Worm (Caenorhabditis elegans) whole organism, L1 larva: Measurements from ENCODE around the gene C14E2.3.

Experiments
- C16A3.4 ChIP-seq: fragments of 150-350 bp; optimal IDR thresholded peaks from 2 replicates; lab custom pipeline; 2014; ENCODE audit warnings: missing biosample characterization, missing genetic modification characterization
- Y116A8C.19 ChIP-seq: sonication (generic microtip); optimal IDR thresholded peaks from 2 replicates; lab custom pipeline; 2016; ENCODE audit warnings: missing compliant biosample characterization, missing genetic modification characterization, borderline replicate concordance
- aly-2 ChIP-seq: fragments of 150-350 bp; optimal IDR thresholded peaks from 2 replicates; lab custom pipeline; 2014; ENCODE audit warnings: missing biosample characterization, missing genetic modification characterization
- blmp-1 ChIP-seq: fragments of 150-350 bp; optimal IDR thresholded peaks from 2 replicates; lab custom pipeline; 2014; ENCODE audit warnings: missing biosample characterization, missing genetic modification characterization
- ceh-63 ChIP-seq: fragments of 200-800 bp; sonication (Bioruptor generic); optimal IDR thresholded peaks from 2 replicates; lab custom pipeline; 2018; ENCODE audit warnings: mild to moderate bottlenecking, missing genetic modification characterization, missing compliant biosample characterization
- ceh-88 ChIP-seq: fragments of 200-800 bp; sonication (Bioruptor generic); IDR thresholded peaks from 2 replicates; pipeline ENCODE4 v1.3.6; 2022; ENCODE audit warnings: missing genetic modification characterization, missing compliant biosample characterization
- ceh-90 ChIP-seq: sonication (generic microtip); optimal IDR thresholded peaks from 2 replicates; lab custom pipeline; 2016; ENCODE audit warnings: missing genetic modification characterization, missing compliant biosample characterization
- dsc-1 ChIP-seq: sonication (generic microtip); optimal IDR thresholded peaks from 2 replicates; lab custom pipeline; 2016; ENCODE audit warnings: mild to moderate bottlenecking, missing genetic modification characterization, missing compliant biosample characterization
- efl-1 ChIP-seq, 4 experiments: fragments of 150-350 bp; optimal IDR thresholded peaks in 3 of 4; peaks in 1 of 4; 1 replicate in 1 of 4; 2 replicates in 3 of 4; lab custom pipeline; 2014; ENCODE audit warnings: missing biosample characterization in 2 of 4, missing genetic modification characterization in 2 of 4, missing genetic modification reagents in 2 of 4
- efl-3 ChIP-seq: fragments of 200-800 bp; sonication (Bioruptor generic); optimal IDR thresholded peaks from 2 replicates; lab custom pipeline; 2018; ENCODE audit warnings: mild to moderate bottlenecking, missing genetic modification characterization, missing compliant biosample characterization
- egl-27 ChIP-seq, 2 experiments: fragments of 150-350 bp in 1 of 2; sonication (generic microtip); optimal IDR thresholded peaks; 3 replicates each; lab custom pipeline; 2017 to 2018; ENCODE audit warnings: missing biosample characterization in 2 of 2, missing genetic modification characterization in 2 of 2, missing genetic modification reagents in 2 of 2
- fkh-4 ChIP-seq: sonication (generic microtip); optimal IDR thresholded peaks from 2 replicates; lab custom pipeline; 2016; ENCODE audit warnings: missing compliant biosample characterization, missing genetic modification characterization, borderline replicate concordance
- fkh-8 ChIP-seq: sonication (generic microtip); optimal IDR thresholded peaks from 2 replicates; lab custom pipeline; 2016; ENCODE audit warnings: mild to moderate bottlenecking, missing genetic modification characterization, missing compliant biosample characterization
- fos-1 ChIP-seq: fragments of 150-350 bp; optimal IDR thresholded peaks from 2 replicates; lab custom pipeline; 2014; ENCODE audit warnings: missing biosample characterization, missing genetic modification characterization
- grh-1 ChIP-seq: fragments of 200-800 bp; sonication (Bioruptor generic); IDR thresholded peaks from 2 replicates; pipeline ENCODE4 v1.3.6; 2022; ENCODE audit warnings: missing genetic modification reagents, missing genetic modification characterization, missing compliant biosample characterization
- hlh-17 ChIP-seq: fragments of 200-800 bp; sonication (Bioruptor generic); optimal IDR thresholded peaks from 2 replicates; lab custom pipeline; 2018; ENCODE audit warnings: missing genetic modification characterization, mild to moderate bottlenecking, missing compliant biosample characterization, moderate library complexity, borderline replicate concordance
- hpl-2 ChIP-seq: fragments of 150-350 bp; optimal IDR thresholded peaks from 2 replicates; lab custom pipeline; 2014; ENCODE audit warnings: missing biosample characterization, missing genetic modification reagents, missing genetic modification characterization
- jun-1 ChIP-seq: fragments of 150-350 bp; optimal IDR thresholded peaks from 2 replicates; lab custom pipeline; 2014; ENCODE audit warnings: missing biosample characterization, missing genetic modification reagents, missing genetic modification characterization
- lin-13 ChIP-seq: fragments of 150-350 bp; optimal IDR thresholded peaks from 2 replicates; lab custom pipeline; 2014; ENCODE audit warnings: missing biosample characterization, missing genetic modification reagents, missing genetic modification characterization
- lin-14 ChIP-seq: fragments of 200-800 bp; sonication (Bioruptor generic); optimal IDR thresholded peaks from 2 replicates; lab custom pipeline; 2018; ENCODE audit warnings: mild to moderate bottlenecking, missing genetic modification characterization, moderate library complexity, missing compliant biosample characterization
- lin-39 ChIP-seq: fragments of 150-350 bp; optimal IDR thresholded peaks from 2 replicates; lab custom pipeline; 2014; ENCODE audit warnings: missing biosample characterization, missing genetic modification reagents, missing genetic modification characterization
- lir-3 ChIP-seq: sonication (generic microtip); optimal IDR thresholded peaks from 2 replicates; lab custom pipeline; 2016; ENCODE audit warnings: mild to moderate bottlenecking, missing genetic modification characterization, moderate library complexity, missing compliant biosample characterization; ENCODE audit not compliant: poor library complexity
- mab-9 ChIP-seq: fragments of 200-800 bp; sonication (Bioruptor generic); IDR thresholded peaks from 2 replicates; pipeline ENCODE4 v1.3.6; 2022; ENCODE audit warnings: missing genetic modification reagents, missing genetic modification characterization, missing compliant biosample characterization
- mep-1 ChIP-seq: fragments of 150-350 bp; optimal IDR thresholded peaks from 2 replicates; lab custom pipeline; 2014; ENCODE audit warnings: missing biosample characterization, missing genetic modification characterization
- nhr-20 ChIP-seq: sonication (generic microtip); optimal IDR thresholded peaks from 2 replicates; lab custom pipeline; 2016; ENCODE audit warnings: mild to moderate bottlenecking, missing genetic modification characterization, missing compliant biosample characterization
- nhr-28 ChIP-seq: fragments of 150-350 bp; optimal IDR thresholded peaks from 2 replicates; lab custom pipeline; 2014; ENCODE audit warnings: missing biosample characterization, missing genetic modification characterization
- nhr-76 ChIP-seq: sonication (generic microtip); optimal IDR thresholded peaks from 2 replicates; lab custom pipeline; 2017; ENCODE audit warnings: missing biosample characterization, missing genetic modification characterization
- nhr-77 ChIP-seq: fragments of 150-350 bp; optimal IDR thresholded peaks from 2 replicates; lab custom pipeline; 2014; ENCODE audit warnings: missing biosample characterization, missing genetic modification characterization
- nhr-85 ChIP-seq: sonication (generic microtip); peaks from one replicate; lab custom pipeline; 2016; ENCODE audit warnings: missing genetic modification characterization, inconsistent platforms, missing compliant biosample characterization
- rnt-1 ChIP-seq: sonication (generic microtip); optimal IDR thresholded peaks from 2 replicates; lab custom pipeline; 2016; ENCODE audit warnings: mild to moderate bottlenecking, missing genetic modification characterization, moderate library complexity, missing compliant biosample characterization
- skn-1 ChIP-seq: fragments of 150-350 bp; optimal IDR thresholded peaks from 2 replicates; lab custom pipeline; 2014; ENCODE audit warnings: missing biosample characterization, missing genetic modification characterization
- snpc-4 ChIP-seq: fragments of 150-350 bp; optimal IDR thresholded peaks from 2 replicates; lab custom pipeline; 2014; ENCODE audit warnings: missing biosample characterization, missing genetic modification characterization
- sptf-1 ChIP-seq: fragments of 150-350 bp; optimal IDR thresholded peaks from 2 replicates; lab custom pipeline; 2014; ENCODE audit warnings: missing biosample characterization, missing genetic modification characterization
- tlp-1 ChIP-seq: fragments of 150-350 bp; optimal IDR thresholded peaks from 2 replicates; lab custom pipeline; 2014; ENCODE audit warnings: missing biosample characterization, missing genetic modification characterization
- unc-130 ChIP-seq: fragments of 150-350 bp; optimal IDR thresholded peaks from 2 replicates; lab custom pipeline; 2017; ENCODE audit warnings: missing biosample characterization, missing genetic modification characterization, inconsistent platforms
- unc-30 ChIP-seq: sonication (generic microtip); optimal IDR thresholded peaks from 2 replicates; lab custom pipeline; 2017; ENCODE audit warnings: missing biosample characterization, missing genetic modification characterization
- unc-86 ChIP-seq: sonication (generic microtip); optimal IDR thresholded peaks from 2 replicates; lab custom pipeline; 2016; ENCODE audit warnings: missing genetic modification characterization, missing compliant biosample characterization
- zag-1 ChIP-seq: fragments of 150-350 bp; optimal IDR thresholded peaks from 2 replicates; lab custom pipeline; 2014; ENCODE audit warnings: missing biosample characterization, missing genetic modification characterization
- ztf-4 ChIP-seq: fragments of 150-350 bp; optimal IDR thresholded peaks from 2 replicates; lab custom pipeline; 2014; ENCODE audit warnings: missing biosample characterization, missing genetic modification characterization

Gene C14E2.3

ce11 chrX:1853596-1853995, 42.3 kb upstream of the C14E2.3 start, which contains the start of gene T26C11.9 (continued):
- TF ChIP-seq ceh-88 (GFP tag; lab: Robert Waterston, UW) (no peak), ceh-90 (tag; lab: Kevin White, UChicago) (peak; percentile 67), grh-1 (GFP tag; lab: Robert Waterston, UW) (peak; percentile 25; the same call in 1 of the 2 replicates)
- TF ChIP-seq, all 84 proteins: peak for 26

- TF ChIP-seq nhr-76 (tag; lab: Kevin White, UChicago) (no peak), dsc-1 (tag; lab: Kevin White, UChicago) (no peak), unc-30 (no peak), blmp-1 (no peak), egl-27 (tag; optimal IDR thresholded peaks at IDR 0.05; lab: Kevin White, UChicago) (no peak), lin-13 (GFP tag; lab: Kevin White, UChicago) (no peak), skn-1 (tag; lab: Kevin White, UChicago) (no peak), fkh-4 (tag; lab: Kevin White, UChicago) (no peak), nhr-28 (no peak), mab-9 (GFP tag; lab: Robert Waterston, UW) (no peak), nhr-77 (tag; lab: Kevin White, UChicago) (no peak), Y116A8C.19 (tag; lab: Kevin White, UChicago) (no peak), lin-14 (no peak), ztf-4 (tag; lab: Kevin White, UChicago) (no peak), unc-130 (tag; lab: Kevin White, UChicago) (no peak), unc-86 (tag; lab: Kevin White, UChicago) (no peak), C16A3.4 (tag; lab: Kevin White, UChicago) (no peak), sptf-1 (tag; lab: Kevin White, UChicago) (no peak), lin-39 (tag; lab: Kevin White, UChicago) (no peak), tlp-1 (tag; lab: Kevin White, UChicago) (no peak)
- TF ChIP-seq, all 84 proteins: peak for 0
These were observed 41.3 kb upstream of the C14E2.3 start, which contains the start of gene ceh-21 for ce11 chrX:1852636-1853035. TSS of gene ceh-21 (minus strand) at chrX:1852736.

- no peak for TF ChIP-seq blmp-1
- no peak for TF ChIP-seq nhr-20 (tag; lab: Kevin White, UChicago)
- TF ChIP-seq hlh-17: no peak
- no peak for TF ChIP-seq nhr-77 (tag; lab: Kevin White, UChicago)
- no peak for TF ChIP-seq aly-2 (tag; lab: Kevin White, UChicago)
- no peak for TF ChIP-seq lin-39 (tag; lab: Kevin White, UChicago)
- no peak for TF ChIP-seq zag-1 (tag; lab: Kevin White, UChicago)
- TF ChIP-seq fkh-8 (tag; lab: Kevin White, UChicago): no peak
- TF ChIP-seq lir-3 (tag; lab: Kevin White, UChicago): no peak
- TF ChIP-seq snpc-4 (tag; lab: Kevin White, UChicago): no peak
- TF ChIP-seq mep-1 (tag; lab: Kevin White, UChicago): no peak
- no peak for TF ChIP-seq hpl-2
- no peak for TF ChIP-seq grh-1 (GFP tag; lab: Robert Waterston, UW)
- no peak for TF ChIP-seq jun-1 (tag; lab: Kevin White, UChicago)
- no peak for TF ChIP-seq efl-3 (GFP tag; lab: Kevin White, UChicago)
- TF ChIP-seq nhr-85 (tag; lab: Kevin White, UChicago): no peak
These were observed 39.2 kb upstream of the C14E2.3 start for ce11 chrX:1850525-1850924.

ce11 chrX:1848575-1848974, 37.2 kb upstream of the C14E2.3 start, which contains the start of gene ceh-41:
TSS of gene ceh-41 (minus strand) at chrX:1848675.
- TF ChIP-seq ceh-63 (GFP tag; lab: Kevin White, UChicago): no peak
- no peak for TF ChIP-seq unc-86 (tag; lab: Kevin White, UChicago)
- no peak for TF ChIP-seq efl-1 (optimal IDR thresholded peaks at IDR 0.05; lab: Kevin White, UChicago)
- peak in 1 of 2 experiments; percentile 17 for TF ChIP-seq efl-1 (GFP tag; optimal IDR thresholded peaks at IDR 0.05 in 1 of 2; lab: Kevin White, UChicago)
- no peak for TF ChIP-seq fos-1
- TF ChIP-seq rnt-1 (tag; lab: Kevin White, UChicago): no peak
